Worm (Caenorhabditis elegans) whole organism, L1 larva: ENCODE measurements around the gene C45G9.15.
A peak's percentile ranks its signal among the peaks of the same experiment; 100 is the strongest.

ENCODE experiments used
- C16A3.4 ChIP-seq: fragments of 150-350 bp; optimal IDR thresholded peaks from 2 replicates; lab custom pipeline; 2014; ENCODE audit warnings: missing biosample characterization, missing genetic modification characterization
- C34B4.2 ChIP-seq: sonication (generic microtip); optimal IDR thresholded peaks from 2 replicates; lab custom pipeline; 2017; ENCODE audit warnings: mild to moderate bottlenecking, missing genetic modification characterization, missing compliant biosample characterization
- Y116A8C.19 ChIP-seq: sonication (generic microtip); optimal IDR thresholded peaks from 2 replicates; lab custom pipeline; 2016; ENCODE audit warnings: missing compliant biosample characterization, missing genetic modification characterization, borderline replicate concordance
- alr-1 ChIP-seq: fragments of 200-800 bp; sonication (Bioruptor generic); optimal IDR thresholded peaks from 2 replicates; lab custom pipeline; 2018; ENCODE audit warnings: borderline replicate concordance, mild to moderate bottlenecking, missing genetic modification characterization, missing compliant biosample characterization
- ama-1 ChIP-seq: fragments of 150-350 bp; optimal IDR thresholded peaks from 2 replicates; lab custom pipeline; 2014
- ceh-63 ChIP-seq: fragments of 200-800 bp; sonication (Bioruptor generic); optimal IDR thresholded peaks from 2 replicates; lab custom pipeline; 2018; ENCODE audit warnings: mild to moderate bottlenecking, missing genetic modification characterization, missing compliant biosample characterization
- ceh-8 ChIP-seq: fragments of 200-800 bp; sonication (Bioruptor generic); optimal IDR thresholded peaks from 2 replicates; lab custom pipeline; 2018; ENCODE audit warnings: mild to moderate bottlenecking, missing genetic modification characterization, moderate library complexity, missing compliant biosample characterization
- ceh-88 ChIP-seq: fragments of 200-800 bp; sonication (Bioruptor generic); IDR thresholded peaks from 2 replicates; pipeline ENCODE4 v1.3.6; 2022; ENCODE audit warnings: missing genetic modification characterization, missing compliant biosample characterization
- efl-3 ChIP-seq: fragments of 200-800 bp; sonication (Bioruptor generic); optimal IDR thresholded peaks from 2 replicates; lab custom pipeline; 2018; ENCODE audit warnings: mild to moderate bottlenecking, missing genetic modification characterization, missing compliant biosample characterization
- egl-27 ChIP-seq, 2 experiments: fragments of 150-350 bp in 1 of 2; sonication (generic microtip); optimal IDR thresholded peaks; 3 replicates each; lab custom pipeline; 2017 to 2018; ENCODE audit warnings: missing biosample characterization in 2 of 2, missing genetic modification characterization in 2 of 2, missing genetic modification reagents in 2 of 2
- elt-2 ChIP-seq: sonication (generic microtip); optimal IDR thresholded peaks from 2 replicates; lab custom pipeline; 2016; ENCODE audit warnings: missing genetic modification characterization, mild to moderate bottlenecking, inconsistent platforms, missing compliant biosample characterization, missing genetic modification reagents
- elt-3 ChIP-seq, 6 experiments: fragments of 150-350 bp in 1 of 6; sonication (generic microtip); optimal IDR thresholded peaks; 2 replicates each; lab custom pipeline; 2017 to 2018; ENCODE audit warnings: missing biosample characterization in 6 of 6, missing genetic modification characterization in 6 of 6, inconsistent platforms in 1 of 6
- fkh-10 ChIP-seq: sonication (generic microtip); optimal IDR thresholded peaks from 2 replicates; lab custom pipeline; 2017; ENCODE audit warnings: missing biosample characterization, missing genetic modification reagents, missing genetic modification characterization
- fos-1 ChIP-seq: fragments of 150-350 bp; optimal IDR thresholded peaks from 2 replicates; lab custom pipeline; 2014; ENCODE audit warnings: missing biosample characterization, missing genetic modification characterization
- hpl-2 ChIP-seq: fragments of 150-350 bp; optimal IDR thresholded peaks from 2 replicates; lab custom pipeline; 2014; ENCODE audit warnings: missing biosample characterization, missing genetic modification reagents, missing genetic modification characterization
- irx-1 ChIP-seq: sonication (generic microtip); optimal IDR thresholded peaks from 2 replicates; lab custom pipeline; 2016; ENCODE audit warnings: missing genetic modification characterization, missing compliant biosample characterization
- isw-1 ChIP-seq: fragments of 200-800 bp; sonication (Bioruptor generic); IDR thresholded peaks from 2 replicates; pipeline ENCODE4 v1.3.6; 2022; ENCODE audit warnings: missing genetic modification characterization, missing compliant biosample characterization
- jun-1 ChIP-seq: fragments of 150-350 bp; optimal IDR thresholded peaks from 2 replicates; lab custom pipeline; 2014; ENCODE audit warnings: missing biosample characterization, missing genetic modification reagents, missing genetic modification characterization
- lin-13 ChIP-seq: fragments of 150-350 bp; optimal IDR thresholded peaks from 2 replicates; lab custom pipeline; 2014; ENCODE audit warnings: missing biosample characterization, missing genetic modification reagents, missing genetic modification characterization
- lin-14 ChIP-seq: fragments of 200-800 bp; sonication (Bioruptor generic); optimal IDR thresholded peaks from 2 replicates; lab custom pipeline; 2018; ENCODE audit warnings: mild to moderate bottlenecking, missing genetic modification characterization, moderate library complexity, missing compliant biosample characterization
- lin-35 ChIP-seq, 2 experiments: fragments of 150-350 bp; optimal IDR thresholded peaks; 2 replicates each; lab custom pipeline; 2014; ENCODE audit warnings: missing biosample characterization in 2 of 2, missing genetic modification characterization in 2 of 2, missing genetic modification reagents in 2 of 2
- lin-39 ChIP-seq: fragments of 150-350 bp; optimal IDR thresholded peaks from 2 replicates; lab custom pipeline; 2014; ENCODE audit warnings: missing biosample characterization, missing genetic modification reagents, missing genetic modification characterization
- lir-3 ChIP-seq: sonication (generic microtip); optimal IDR thresholded peaks from 2 replicates; lab custom pipeline; 2016; ENCODE audit warnings: mild to moderate bottlenecking, missing genetic modification characterization, moderate library complexity, missing compliant biosample characterization; ENCODE audit not compliant: poor library complexity
- lsy-2 ChIP-seq, 2 experiments: fragments of 150-350 bp; optimal IDR thresholded peaks; 2 replicates each; lab custom pipeline; 2014; ENCODE audit warnings: missing biosample characterization in 2 of 2, missing genetic modification characterization in 2 of 2
- mdl-1 ChIP-seq, 2 experiments: fragments of 150-350 bp; optimal IDR thresholded peaks; 2 replicates each; lab custom pipeline; 2014 to 2017; ENCODE audit warnings: missing biosample characterization in 2 of 2, missing genetic modification characterization in 2 of 2, inconsistent platforms in 1 of 2
- nhr-20 ChIP-seq: sonication (generic microtip); optimal IDR thresholded peaks from 2 replicates; lab custom pipeline; 2016; ENCODE audit warnings: mild to moderate bottlenecking, missing genetic modification characterization, missing compliant biosample characterization
- nhr-237 ChIP-seq: fragments of 150-350 bp; optimal IDR thresholded peaks from 2 replicates; lab custom pipeline; 2014; ENCODE audit warnings: missing biosample characterization, missing genetic modification characterization
- nhr-28 ChIP-seq: fragments of 150-350 bp; optimal IDR thresholded peaks from 2 replicates; lab custom pipeline; 2014; ENCODE audit warnings: missing biosample characterization, missing genetic modification characterization
- nhr-71 ChIP-seq: sonication (generic microtip); optimal IDR thresholded peaks from 2 replicates; lab custom pipeline; 2016; ENCODE audit warnings: mild to moderate bottlenecking, missing genetic modification characterization, moderate library complexity, missing compliant biosample characterization
- nhr-77 ChIP-seq: fragments of 150-350 bp; optimal IDR thresholded peaks from 2 replicates; lab custom pipeline; 2014; ENCODE audit warnings: missing biosample characterization, missing genetic modification characterization
- nhr-85 ChIP-seq: sonication (generic microtip); peaks from one replicate; lab custom pipeline; 2016; ENCODE audit warnings: missing genetic modification characterization, inconsistent platforms, missing compliant biosample characterization
- nhr-90 ChIP-seq: sonication (generic microtip); optimal IDR thresholded peaks from 2 replicates; lab custom pipeline; 2016; ENCODE audit warnings: mild to moderate bottlenecking, missing genetic modification characterization, missing compliant biosample characterization; ENCODE audit not compliant: poor library complexity
- pqm-1 ChIP-seq: sonication (generic microtip); optimal IDR thresholded peaks from 3 replicates; lab custom pipeline; 2017; ENCODE audit warnings: missing biosample characterization, missing genetic modification characterization
- rnt-1 ChIP-seq: sonication (generic microtip); optimal IDR thresholded peaks from 2 replicates; lab custom pipeline; 2016; ENCODE audit warnings: mild to moderate bottlenecking, missing genetic modification characterization, moderate library complexity, missing compliant biosample characterization
- skn-1 ChIP-seq: fragments of 150-350 bp; optimal IDR thresholded peaks from 2 replicates; lab custom pipeline; 2014; ENCODE audit warnings: missing biosample characterization, missing genetic modification characterization
- snpc-4 ChIP-seq: fragments of 150-350 bp; optimal IDR thresholded peaks from 2 replicates; lab custom pipeline; 2014; ENCODE audit warnings: missing biosample characterization, missing genetic modification characterization
- sox-4 ChIP-seq: sonication (generic microtip); optimal IDR thresholded peaks from 2 replicates; lab custom pipeline; 2016; ENCODE audit warnings: missing genetic modification characterization, missing compliant biosample characterization
- sptf-1 ChIP-seq: fragments of 150-350 bp; optimal IDR thresholded peaks from 2 replicates; lab custom pipeline; 2014; ENCODE audit warnings: missing biosample characterization, missing genetic modification characterization
- sup-37 ChIP-seq: fragments of 200-800 bp; sonication (Bioruptor generic); optimal IDR thresholded peaks from 2 replicates; lab custom pipeline; 2018; ENCODE audit warnings: mild to moderate bottlenecking, missing genetic modification characterization, missing compliant biosample characterization
- swsn-7 ChIP-seq: sonication (generic microtip); optimal IDR thresholded peaks from 2 replicates; lab custom pipeline; 2016; ENCODE audit warnings: missing genetic modification characterization, missing compliant biosample characterization
- tbx-2 ChIP-seq: sonication (generic microtip); optimal IDR thresholded peaks from 2 replicates; lab custom pipeline; 2016; ENCODE audit warnings: missing genetic modification characterization, missing compliant biosample characterization
- unc-130 ChIP-seq: fragments of 150-350 bp; optimal IDR thresholded peaks from 2 replicates; lab custom pipeline; 2017; ENCODE audit warnings: missing biosample characterization, missing genetic modification characterization, inconsistent platforms
- unc-30 ChIP-seq: sonication (generic microtip); optimal IDR thresholded peaks from 2 replicates; lab custom pipeline; 2017; ENCODE audit warnings: missing biosample characterization, missing genetic modification characterization
- unc-86 ChIP-seq: sonication (generic microtip); optimal IDR thresholded peaks from 2 replicates; lab custom pipeline; 2016; ENCODE audit warnings: missing genetic modification characterization, missing compliant biosample characterization
- vab-15 ChIP-seq: sonication (generic microtip); optimal IDR thresholded peaks from 2 replicates; lab custom pipeline; 2017; ENCODE audit warnings: missing genotype, mild to moderate bottlenecking, missing genetic modification characterization, missing compliant biosample characterization
- zag-1 ChIP-seq: fragments of 150-350 bp; optimal IDR thresholded peaks from 2 replicates; lab custom pipeline; 2014; ENCODE audit warnings: missing biosample characterization, missing genetic modification characterization
- ztf-4 ChIP-seq: fragments of 150-350 bp; optimal IDR thresholded peaks from 2 replicates; lab custom pipeline; 2014; ENCODE audit warnings: missing biosample characterization, missing genetic modification characterization

Gene C45G9.15

DNA sequence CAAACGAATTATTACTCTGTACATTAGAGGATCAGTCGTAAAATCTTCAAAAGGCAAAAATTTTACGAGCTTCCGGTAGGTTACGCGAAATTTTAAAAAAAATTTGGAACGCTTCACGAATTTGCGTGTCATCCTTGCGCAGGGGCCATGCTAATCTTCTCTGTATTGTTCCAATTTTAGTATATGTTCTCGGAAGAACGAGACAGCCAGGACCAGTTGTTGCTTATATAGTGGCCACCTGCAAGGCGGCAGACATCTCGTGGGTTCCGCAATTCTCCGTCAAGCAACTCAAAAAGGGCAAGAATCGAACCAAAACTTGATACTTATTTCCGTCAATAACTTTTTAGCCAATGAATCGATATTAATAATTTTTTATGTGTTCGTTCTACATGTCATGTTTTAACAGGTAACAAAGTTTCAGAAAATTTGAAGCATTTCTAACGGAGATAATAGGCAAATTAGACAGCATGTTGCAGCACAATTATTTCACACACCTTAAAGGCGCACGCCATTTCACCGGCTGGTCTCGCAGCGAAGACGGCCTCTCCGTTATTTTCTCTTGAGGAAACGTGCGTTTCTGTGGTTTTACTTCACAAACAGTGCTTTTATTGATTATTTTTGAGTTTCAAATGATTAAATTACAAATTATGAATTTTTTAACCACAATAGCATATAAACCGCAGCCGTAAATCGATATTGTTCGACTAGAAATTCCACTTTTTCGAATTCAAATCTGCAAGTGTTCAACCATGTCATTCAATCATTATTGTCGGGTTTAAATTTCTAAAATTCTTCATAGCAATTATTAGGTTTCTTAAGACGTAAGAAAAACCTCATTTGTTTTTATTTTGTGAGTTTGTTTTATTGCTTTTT lies 29.1 kb upstream of the C45G9.15 start (continued):
- TF ChIP-seq fkh-10 (GFP tag; lab: Kevin White, UChicago) (peak; percentile 58), elt-3 (tag; optimal IDR thresholded peaks at IDR 0.05; lab: Kevin White, UChicago) (peak in 5 of 6 experiments; percentile 1 to 41 (median 39)), efl-3 (GFP tag; lab: Kevin White, UChicago) (peak; percentile 64), ama-1 (lab: Kevin White, UChicago) (peak; percentile 77), skn-1 (tag; lab: Kevin White, UChicago) (peak; percentile 44), Y116A8C.19 (tag; lab: Kevin White, UChicago) (no peak), pqm-1 (tag; lab: Kevin White, UChicago) (no peak), sptf-1 (tag; lab: Kevin White, UChicago) (no peak), nhr-237 (tag; lab: Kevin White, UChicago) (no peak), jun-1 (tag; lab: Kevin White, UChicago) (peak; percentile 63), nhr-90 (tag; lab: Kevin White, UChicago) (peak; percentile 92), lin-14 (GFP tag; lab: Kevin White, UChicago) (peak; percentile 87), lin-35 (GFP tag; optimal IDR thresholded peaks at IDR 0.05; lab: Kevin White, UChicago) (peak; percentile 65 to 76), fos-1 (peak; percentile 64), unc-30 (tag; lab: Kevin White, UChicago) (no peak), ceh-88 (GFP tag; lab: Robert Waterston, UW) (peak; percentile 82), ceh-8 (GFP tag; lab: Kevin White, UChicago) (peak; percentile 82), C16A3.4 (tag; lab: Kevin White, UChicago) (peak; percentile 51), nhr-28 (tag; lab: Kevin White, UChicago) (no peak), unc-130 (peak; percentile 26), nhr-85 (tag; lab: Kevin White, UChicago) (peak; percentile 97), vab-15 (no peak), unc-86 (peak; percentile 89), sup-37 (peak; percentile 63)

ce11 chrIII:5078062-5078461 lies 26.2 kb upstream of the C45G9.15 start:
- TF ChIP-seq rnt-1 (tag; lab: Kevin White, UChicago) (peak; percentile 60), unc-30 (tag; lab: Kevin White, UChicago) (no peak), C34B4.2 (tag; lab: Kevin White, UChicago) (no peak), mdl-1 (tag; optimal IDR thresholded peaks at IDR 0.05; lab: Kevin White, UChicago) (peak in 1 of 2 experiments; percentile 97), lin-35 (GFP tag; optimal IDR thresholded peaks at IDR 0.05; lab: Kevin White, UChicago) (peak; percentile 3 to 83), fos-1 (no peak), nhr-71 (tag; lab: Kevin White, UChicago) (peak; percentile 94), sox-4 (no peak), swsn-7 (tag; lab: Kevin White, UChicago) (peak; percentile 49), lsy-2 (tag; optimal IDR thresholded peaks at IDR 0.05; lab: Kevin White, UChicago) (peak; percentile 46 to 60), tbx-2 (tag; lab: Kevin White, UChicago) (peak; percentile 86), lir-3 (tag; lab: Kevin White, UChicago) (no peak), elt-2 (tag; lab: Kevin White, UChicago) (peak; percentile 86), snpc-4 (peak; percentile 53), ceh-63 (GFP tag; lab: Kevin White, UChicago) (no peak), Y116A8C.19 (tag; lab: Kevin White, UChicago) (no peak), efl-3 (GFP tag; lab: Kevin White, UChicago) (no peak), nhr-90 (tag; lab: Kevin White, UChicago) (peak; percentile 90), nhr-28 (tag; lab: Kevin White, UChicago) (no peak), alr-1 (tag; lab: Kevin White, UChicago) (no peak), egl-27 (tag; optimal IDR thresholded peaks at IDR 0.05; lab: Kevin White, UChicago) (no peak), lin-13 (GFP tag; lab: Kevin White, UChicago) (no peak), jun-1 (tag; lab: Kevin White, UChicago) (peak; percentile 44), irx-1 (tag; lab: Kevin White, UChicago) (peak; percentile 41), lin-39 (tag; lab: Kevin White, UChicago) (no peak), ztf-4 (tag; lab: Kevin White, UChicago) (peak; percentile 25), C16A3.4 (tag; lab: Kevin White, UChicago) (peak; percentile 68), sptf-1 (tag; lab: Kevin White, UChicago) (no peak), unc-130 (peak; percentile 90), pqm-1 (tag; lab: Kevin White, UChicago) (no peak), nhr-20 (tag; lab: Kevin White, UChicago) (peak; percentile 96), hpl-2 (GFP tag; lab: Kevin White, UChicago) (no peak), lin-14 (GFP tag; lab: Kevin White, UChicago) (peak; percentile 94), isw-1 (GFP tag; lab: Robert Waterston, UW) (no peak), nhr-77 (tag; lab: Kevin White, UChicago) (peak; percentile 45), zag-1 (no peak)
